Fruit fly (Drosophila melanogaster): ENCODE results near the gene CG17192.

CG17192 gene

DNA sequence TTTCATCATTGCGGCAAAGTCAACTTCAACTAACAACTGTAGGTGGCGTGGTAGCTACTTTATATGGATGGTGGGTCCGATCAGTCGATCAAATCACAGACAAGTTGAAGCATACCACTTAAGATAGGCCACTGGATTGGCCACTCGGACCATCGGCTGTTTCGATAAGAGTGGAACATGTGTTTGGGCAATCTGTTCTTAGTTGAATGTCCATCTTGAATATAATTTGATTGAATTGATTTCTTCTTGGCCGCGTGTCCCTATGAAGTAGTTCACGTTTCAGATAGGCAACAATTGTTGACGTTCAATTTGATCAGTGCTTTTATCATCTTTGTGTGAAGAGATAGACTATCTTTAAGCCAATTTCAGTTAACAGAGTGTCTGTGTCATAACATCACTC, 11.1 kb downstream of the CG17192 start, which contains the start of gene CG6295:
CG6295 (minus strand) TSS at position 34 of the 400 bp plus-strand sequence.
- TF ChIP-seq CG6854 (GFP tag; optimal IDR thresholded peaks at IDR 0.05) (no peak), vri (GFP tag; optimal IDR thresholded peaks at IDR 0.05) (no peak), CG6163 (GFP tag; IDR thresholded peaks at IDR 0.05) (no peak)

DNA sequence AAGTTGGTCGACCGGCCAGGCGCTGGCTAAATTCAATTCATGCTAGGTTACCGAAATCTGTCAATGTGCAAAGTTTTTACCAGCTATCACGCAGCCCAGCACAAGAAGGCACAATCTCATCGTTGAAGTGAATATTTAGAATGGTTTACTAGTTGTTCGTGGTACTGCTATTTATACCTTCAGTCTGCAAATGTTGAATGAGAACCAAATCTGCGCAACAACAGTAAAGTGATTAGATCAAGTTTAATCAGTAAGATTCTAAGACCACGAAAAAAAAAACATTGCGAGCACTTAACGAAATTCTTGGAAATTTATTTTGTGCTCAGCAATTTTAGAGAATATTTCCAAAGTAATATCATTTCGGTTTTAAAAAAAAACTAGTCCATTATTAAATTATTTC, 12.7 kb downstream of the CG17192 start, which contains the start of gene CG6296:
CG6296 (minus strand) TSS at position 132 of the 400 bp plus-strand sequence.
- no peak for TF ChIP-seq CG6163 (GFP tag; IDR thresholded peaks at IDR 0.05)
- no peak for TF ChIP-seq Eip75B (GFP tag; optimal IDR thresholded peaks at IDR 0.05)
- TF ChIP-seq Hr4 (GFP tag; optimal IDR thresholded peaks at IDR 0.05) = no peak
- TF ChIP-seq net (GFP tag; optimal IDR thresholded peaks at IDR 0.05) = no peak
- no peak for TF ChIP-seq ss (GFP tag; optimal IDR thresholded peaks at IDR 0.05)
- no peak for TF ChIP-seq Blimp-1 (GFP tag; optimal IDR thresholded peaks at IDR 0.05)
- TF ChIP-seq CG8119 (GFP tag; IDR thresholded peaks at IDR 0.05) = no peak
- TF ChIP-seq CG3032 (tag; optimal IDR thresholded peaks at IDR 0.05) = no peak
- TF ChIP-seq vri (GFP tag; optimal IDR thresholded peaks at IDR 0.05) = no peak
- no peak for TF ChIP-seq OdsH (GFP tag; optimal IDR thresholded peaks at IDR 0.05)
- TF ChIP-seq CG6854 (GFP tag; optimal IDR thresholded peaks at IDR 0.05) = no peak
- TF ChIP-seq CG8319 (GFP tag; optimal IDR thresholded peaks at IDR 0.05) = no peak

DNA sequence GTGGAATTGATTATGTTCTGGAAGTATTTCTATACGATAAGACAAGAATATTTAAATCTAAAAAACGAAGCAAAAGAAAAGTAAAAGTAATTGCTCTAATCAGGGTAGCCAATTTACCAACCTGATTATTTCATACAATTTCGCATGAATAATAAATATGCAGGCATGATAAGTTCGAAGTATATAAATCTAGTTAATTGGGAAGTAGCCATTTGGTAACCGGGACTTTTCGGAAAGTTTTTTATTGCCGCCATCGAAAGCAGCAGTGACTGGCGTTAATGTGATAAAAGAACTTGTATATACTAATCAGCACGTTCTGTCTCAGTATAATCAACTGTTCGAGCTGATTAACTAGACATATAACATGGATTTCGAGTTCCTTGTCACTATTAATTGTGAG, 15.3 kb downstream of the CG17192 start:
- no peak for TF ChIP-seq eg (GFP tag; IDR thresholded peaks at IDR 0.05)
- no peak for TF ChIP-seq CG32006 (GFP tag; optimal IDR thresholded peaks at IDR 0.05)
- TF ChIP-seq vri (GFP tag; optimal IDR thresholded peaks at IDR 0.05) = no peak
- TF ChIP-seq CG6276 (GFP tag; optimal IDR thresholded peaks at IDR 0.05) = no peak
- TF ChIP-seq OdsH (GFP tag; optimal IDR thresholded peaks at IDR 0.05) = no peak
- no peak for TF ChIP-seq fd59A (GFP tag; optimal IDR thresholded peaks at IDR 0.05)
- no peak for TF ChIP-seq salr (GFP tag; optimal IDR thresholded peaks at IDR 0.05)
- TF ChIP-seq Met (GFP tag; optimal IDR thresholded peaks at IDR 0.05) = no peak
- no peak for TF ChIP-seq CG15336 (GFP tag; IDR thresholded peaks at IDR 0.05)
- no peak for TF ChIP-seq achi (GFP tag; optimal IDR thresholded peaks at IDR 0.05)
- TF ChIP-seq CG10631 (GFP tag; optimal IDR thresholded peaks at IDR 0.05) = no peak
- TF ChIP-seq CG1621 (tag; optimal IDR thresholded peaks at IDR 0.05) = no peak
- TF ChIP-seq CG6808 (GFP tag; optimal IDR thresholded peaks at IDR 0.05) = no peak
- no peak for TF ChIP-seq ss (GFP tag; optimal IDR thresholded peaks at IDR 0.05)
- no peak for TF ChIP-seq net (GFP tag; optimal IDR thresholded peaks at IDR 0.05)
- TF ChIP-seq Hr38 (GFP tag; optimal IDR thresholded peaks at IDR 0.05) = no peak
- TF ChIP-seq CG16779 (tag; optimal IDR thresholded peaks at IDR 0.05) = no peak
- no peak for TF ChIP-seq esn (GFP tag; optimal IDR thresholded peaks at IDR 0.05)
- no peak for TF ChIP-seq CG4318 (GFP tag; optimal IDR thresholded peaks at IDR 0.05)

DNA sequence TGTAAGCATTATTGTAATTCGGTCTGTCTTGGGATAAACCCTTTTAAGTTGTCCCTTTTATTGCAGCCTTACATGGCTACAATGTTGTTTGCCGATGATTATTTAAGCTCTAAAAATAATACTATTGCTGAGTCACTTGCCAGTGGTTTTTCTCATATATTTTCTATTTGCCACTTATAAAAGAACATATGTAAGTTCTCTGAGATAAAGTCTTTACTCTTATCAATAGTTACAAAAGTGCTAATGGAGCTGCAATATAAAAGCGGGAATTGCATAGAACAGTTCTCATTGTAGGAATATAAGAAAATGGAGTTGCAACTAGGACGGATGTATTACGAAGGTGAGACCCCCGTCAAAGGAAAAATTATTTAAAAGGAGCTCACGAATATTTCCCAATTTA, 18.6 kb downstream of the CG17192 start, which contains the start of gene CG31077:
CG31077 (plus strand) TSS at position 301 of the 400 bp plus-strand sequence.
- no peak for TF ChIP-seq achi (GFP tag; optimal IDR thresholded peaks at IDR 0.05)
- no peak for TF ChIP-seq CG6808 (GFP tag; optimal IDR thresholded peaks at IDR 0.05)
- TF ChIP-seq CG6163 (GFP tag; IDR thresholded peaks at IDR 0.05) = no peak
- no peak for TF ChIP-seq OdsH (GFP tag; optimal IDR thresholded peaks at IDR 0.05)
- TF ChIP-seq Ets21C (GFP tag; optimal IDR thresholded peaks at IDR 0.05) = no peak
- no peak for TF ChIP-seq svp (GFP tag)
- no peak for TF ChIP-seq CG3919 (GFP tag; optimal IDR thresholded peaks at IDR 0.05)
- TF ChIP-seq CG6854 (GFP tag; optimal IDR thresholded peaks at IDR 0.05) = no peak
- TF ChIP-seq CG16779 (tag; optimal IDR thresholded peaks at IDR 0.05) = no peak
- TF ChIP-seq Blimp-1 (GFP tag; optimal IDR thresholded peaks at IDR 0.05) = no peak
- TF ChIP-seq Hr39 (GFP tag; optimal IDR thresholded peaks at IDR 0.05) = no peak
- no peak for TF ChIP-seq CG32006 (GFP tag; optimal IDR thresholded peaks at IDR 0.05)
- no peak for TF ChIP-seq pdm3 (GFP tag; optimal IDR thresholded peaks at IDR 0.05)
- no peak for TF ChIP-seq dac (GFP tag; optimal IDR thresholded peaks at IDR 0.05)
- TF ChIP-seq fd85E (GFP tag; optimal IDR thresholded peaks at IDR 0.05) = no peak
- TF ChIP-seq Hr4 (GFP tag; optimal IDR thresholded peaks at IDR 0.05) = no peak
- no peak for TF ChIP-seq Sox15 (GFP tag; optimal IDR thresholded peaks at IDR 0.05)
- TF ChIP-seq CG1621 (tag; optimal IDR thresholded peaks at IDR 0.05) = no peak
